Worm (Caenorhabditis elegans): ENCODE data around the gene nhr-188.

DNA sequence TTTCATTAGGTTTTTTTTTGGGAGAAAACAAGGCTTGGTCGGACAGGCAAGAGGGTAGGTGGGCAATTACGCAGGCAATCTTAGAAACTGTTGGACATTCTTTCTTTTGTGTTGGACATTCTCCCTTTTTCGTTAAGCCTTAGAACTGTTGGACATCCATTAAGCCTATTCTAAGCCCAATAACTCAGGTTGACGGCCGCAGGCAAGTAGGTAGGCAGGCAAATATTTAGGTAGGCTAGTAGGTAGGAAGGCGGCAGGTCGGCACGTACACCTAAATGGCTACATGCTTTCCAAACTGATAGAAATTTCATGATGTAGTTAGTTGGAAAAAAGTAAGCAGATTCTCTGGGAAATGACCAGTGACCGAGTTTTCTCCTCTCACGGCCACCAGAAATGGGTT, 25.6 kb downstream of the nhr-188 start:
- TF ChIP-seq nhr-12 (tag; optimal IDR thresholded peaks at IDR 0.05): no peak
- no peak for TF ChIP-seq ces-1 (GFP tag; optimal IDR thresholded peaks at IDR 0.05)
- no peak for TF ChIP-seq sptf-1 (tag; optimal IDR thresholded peaks at IDR 0.05)
- TF ChIP-seq nhr-76 (tag; optimal IDR thresholded peaks at IDR 0.05): no peak
- no peak for TF ChIP-seq lin-13 (tag; optimal IDR thresholded peaks at IDR 0.05)
- TF ChIP-seq snpc-4 (tag; optimal IDR thresholded peaks at IDR 0.05): no peak
- no peak for TF ChIP-seq ztf-11 (tag; optimal IDR thresholded peaks at IDR 0.05)
- TF ChIP-seq elt-1 (tag; optimal IDR thresholded peaks at IDR 0.05; ENCODE audit: borderline replicate concordance, insufficient read depth): no peak
- no peak for TF ChIP-seq nhr-237 (tag; optimal IDR thresholded peaks at IDR 0.05)
- TF ChIP-seq pha-4 (tag; optimal IDR thresholded peaks at IDR 0.05): no peak
- no peak for TF ChIP-seq bed-3 (GFP tag; optimal IDR thresholded peaks at IDR 0.05)
